Fruit fly (Drosophila melanogaster): ENCODE results near the gene CG33500.
A peak's percentile ranks its signal among the peaks of the same experiment; 100 is the strongest.

CG33500 gene

dm6 chr3L:11551949-11552348 lies 43.5 kb downstream of the CG33500 start (continued):
- TF ChIP-seq Sry-β (GFP tag; optimal IDR thresholded peaks at IDR 0.05) (no peak), D19B (GFP tag; optimal IDR thresholded peaks at IDR 0.05) (no peak), CG12071 (GFP tag; optimal IDR thresholded peaks at IDR 0.05) (no peak), sens-2 (GFP tag; IDR thresholded peaks at IDR 0.05) (no peak), bsh (GFP tag; optimal IDR thresholded peaks at IDR 0.05) (peak in 1 of 2 experiments; percentile 73), Hr3 (GFP tag; optimal IDR thresholded peaks at IDR 0.05) (peak; percentile 20), Ptx1 (GFP tag; IDR thresholded peaks at IDR 0.05) (peak; percentile 39; the same call in 1 of the 2 replicates), CG32772 (GFP tag; IDR thresholded peaks at IDR 0.05) (no peak), grn (GFP tag; optimal IDR thresholded peaks at IDR 0.05) (no peak), dysf (GFP tag; IDR thresholded peaks at IDR 0.05) (no peak; the same call in 2 of the 3 replicates), Nf-YA (GFP tag; IDR thresholded peaks at IDR 0.05) (no peak; the same call in 1 of the 2 replicates), Hr51 (GFP tag; optimal IDR thresholded peaks at IDR 0.05) (peak in 1 of 2 experiments; percentile 20), CG8388 (GFP tag; optimal IDR thresholded peaks at IDR 0.05) (peak; percentile 55), D19A (tag; optimal IDR thresholded peaks at IDR 0.05) (peak; percentile 61), tgo (GFP tag; IDR thresholded peaks at IDR 0.05) (0 out of 3 replicates have a peak, but pooled peaks have one; percentile 43), dan (GFP tag; IDR thresholded peaks at IDR 0.05) (no peak), E2f2 (GFP tag; IDR thresholded peaks at IDR 0.05) (no peak), NC2β (GFP tag; optimal IDR thresholded peaks at IDR 0.05) (peak; percentile 29), CG17612 (GFP tag; IDR thresholded peaks at IDR 0.05) (no peak), Vsx1 (GFP tag; optimal IDR thresholded peaks at IDR 0.05) (no peak), CG12744 (GFP tag; optimal IDR thresholded peaks at IDR 0.05) (no peak), cato (GFP tag; optimal IDR thresholded peaks at IDR 0.05; ENCODE audit: borderline replicate concordance) (peak; percentile 30), CG4328 (GFP tag; optimal IDR thresholded peaks at IDR 0.05) (no peak), Spps (tag; optimal IDR thresholded peaks at IDR 0.05) (peak; percentile 25), Sox100B (GFP tag; optimal IDR thresholded peaks at IDR 0.05) (peak; percentile 9), CG10959 (GFP tag; IDR thresholded peaks at IDR 0.05) (peak; percentile 39; the same call in 1 of the 2 replicates), CG14965 (GFP tag; optimal IDR thresholded peaks at IDR 0.05; ENCODE audit: borderline replicate concordance) (no peak), Sin3A (optimal IDR thresholded peaks at IDR 0.05) (no peak), Poxn (GFP tag; IDR thresholded peaks at IDR 0.05) (no peak), CG5953 (GFP tag; IDR thresholded peaks at IDR 0.05) (no peak), sim (GFP tag; IDR thresholded peaks at IDR 0.05) (no peak), inv (GFP tag; IDR thresholded peaks at IDR 0.05; ENCODE audit: partially characterized antibody) (no peak), Side (GFP tag; optimal IDR thresholded peaks at IDR 0.05) (no peak), pfk (GFP tag; optimal IDR thresholded peaks at IDR 0.05) (no peak), Taf1 (GFP tag; IDR thresholded peaks at IDR 0.05) (no peak), Dad (GFP tag; optimal IDR thresholded peaks at IDR 0.05) (no peak), pnt (GFP tag; optimal IDR thresholded peaks at IDR 0.05) (peak; percentile 10), CG5245 (GFP tag; optimal IDR thresholded peaks at IDR 0.05) (no peak), sug (tag; optimal IDR thresholded peaks at IDR 0.05) (no peak), dimm (GFP tag; IDR thresholded peaks at IDR 0.05) (no peak), tap (tag; optimal IDR thresholded peaks at IDR 0.05) (peak; percentile 9), HLH4C (GFP tag; IDR thresholded peaks at IDR 0.05; ENCODE audit: partially characterized antibody) (no peak), CG12299 (tag; optimal IDR thresholded peaks at IDR 0.05) (no peak), chm (GFP tag; IDR thresholded peaks at IDR 0.05) (no peak), dati (GFP tag; IDR thresholded peaks at IDR 0.05) (no peak), Lpt (GFP tag; optimal IDR thresholded peaks at IDR 0.05) (no peak), cg (GFP tag; optimal IDR thresholded peaks at IDR 0.05) (no peak), Pdp1 (GFP tag; optimal IDR thresholded peaks at IDR 0.05) (peak; percentile 3 to 26), CG17912 (GFP tag; optimal IDR thresholded peaks at IDR 0.05) (no peak), scrt (GFP tag; optimal IDR thresholded peaks at IDR 0.05) (no peak), CG17186 (GFP tag; optimal IDR thresholded peaks at IDR 0.05) (no peak), HmgD (GFP tag; optimal IDR thresholded peaks at IDR 0.05) (no peak)

Measured in whole organism, embryonic.